Worm (Caenorhabditis elegans) whole organism, late embryonic: ENCODE results near the gene toe-2.

ENCODE experiments used
- F13H6.1 ChIP-seq: sonication (generic microtip); optimal IDR thresholded peaks from 2 replicates; lab custom pipeline; 2016; ENCODE audit warnings: missing genetic modification characterization, missing compliant biosample characterization
- ahr-1 ChIP-seq: sonication (generic microtip); optimal IDR thresholded peaks from 2 replicates; lab custom pipeline; 2016; ENCODE audit warnings: missing genetic modification characterization, missing compliant biosample characterization
- ceh-30 ChIP-seq: fragments of 150-350 bp; optimal IDR thresholded peaks from 2 replicates; lab custom pipeline; 2014; ENCODE audit warnings: missing biosample characterization, missing genetic modification characterization
- ceh-45 ChIP-seq: fragments of 200-800 bp; sonication (Bioruptor generic); IDR thresholded peaks from 2 replicates; pipeline ENCODE4 v1.3.6; 2022; ENCODE audit warnings: missing genetic modification reagents, missing genetic modification characterization, missing compliant biosample characterization
- dmd-4 ChIP-seq: sonication (generic microtip); optimal IDR thresholded peaks from 2 replicates; lab custom pipeline; 2016; ENCODE audit warnings: borderline replicate concordance, missing genetic modification characterization, missing compliant biosample characterization
- gmeb-2 ChIP-seq: sonication (generic microtip); optimal IDR thresholded peaks from 2 replicates; lab custom pipeline; 2016; ENCODE audit warnings: missing genetic modification characterization, inconsistent platforms, missing compliant biosample characterization
- nhr-232 ChIP-seq: sonication (generic microtip); optimal IDR thresholded peaks from 2 replicates; lab custom pipeline; 2016; ENCODE audit warnings: missing genetic modification characterization, missing compliant biosample characterization
- pha-2 ChIP-seq: sonication (generic microtip); optimal IDR thresholded peaks from 2 replicates; lab custom pipeline; 2017; ENCODE audit warnings: mild to moderate bottlenecking, missing genetic modification characterization, missing compliant biosample characterization
- rnt-1 ChIP-seq: sonication (generic microtip); optimal IDR thresholded peaks from 2 replicates; lab custom pipeline; 2016; ENCODE audit warnings: missing genetic modification characterization, missing compliant biosample characterization
- unc-3 ChIP-seq, 2 experiments: fragments of 200-800 bp in 1 of 2; sonication (Bioruptor generic) in 1 of 2; sonication (generic microtip) in 1 of 2; conservative IDR thresholded peaks in 1 of 2; optimal IDR thresholded peaks in 1 of 2; 2 replicates each; pipeline versions ENCODE4 v1.3.6 to Lab custom; 2016 to 2022; ENCODE audit warnings: missing compliant biosample characterization in 2 of 2, missing genetic modification characterization in 2 of 2, missing genetic modification reagents in 1 of 2
- ztf-16 ChIP-seq: sonication (generic microtip); optimal IDR thresholded peaks from 2 replicates; lab custom pipeline; 2017; ENCODE audit warnings: missing genetic modification characterization, missing compliant biosample characterization

toe-2 gene

ce11 chrII:6470985-6471384 is 50.2 kb downstream of the toe-2 start, which contains the start of gene dgk-5:
Gene dgk-5 (minus strand): TSS chrII:6471085.
- TF ChIP-seq F13H6.1 (tag; lab: Kevin White, UChicago) (no peak), rnt-1 (tag; lab: Kevin White, UChicago) (no peak), gmeb-2 (no peak), pha-2 (tag; lab: Kevin White, UChicago) (no peak), nhr-232 (tag; lab: Kevin White, UChicago) (no peak)

- TF ChIP-seq ceh-45 (GFP tag; lab: Robert Waterston, UW), result no peak
- TF ChIP-seq unc-3 (GFP tag; conservative IDR thresholded peaks at IDR 0.05; lab: Robert Waterston, UW), result no peak
- no peak for TF ChIP-seq unc-3 (tag; optimal IDR thresholded peaks at IDR 0.05; lab: Kevin White, UChicago)
- no peak for TF ChIP-seq ahr-1 (tag; lab: Kevin White, UChicago)
- TF ChIP-seq ztf-16 (tag; lab: Kevin White, UChicago), result no peak
- TF ChIP-seq ceh-30 (tag; lab: Kevin White, UChicago), result no peak
- TF ChIP-seq dmd-4 (tag; lab: Kevin White, UChicago), result no peak
Observed at ce11 chrII:6469340-6469739, 51.8 kb downstream of the toe-2 start.
